Fruit fly (Drosophila melanogaster) whole organism, embryonic: Measurements from ENCODE around the gene Rim2.

Experiments
- BtbVII ChIP-seq: fragments of 200-800 bp; sonication (Bioruptor generic); optimal IDR thresholded peaks from 3 replicates; lab custom pipeline; 2017; ENCODE audit warnings: missing biosample characterization, mild to moderate bottlenecking, missing genetic modification characterization
- CG14965 ChIP-seq: fragments of 200-800 bp; sonication (Bioruptor generic); optimal IDR thresholded peaks from 2 replicates; lab custom pipeline; 2016; ENCODE audit warnings: missing biosample characterization, missing genetic modification characterization, borderline replicate concordance
- CG1647 ChIP-seq: fragments of 200-800 bp; sonication (Bioruptor generic); optimal IDR thresholded peaks from 3 replicates; lab custom pipeline; 2016; ENCODE audit warnings: missing biosample characterization, missing genetic modification characterization
- CG2712 ChIP-seq: fragments of 200-800 bp; optimal IDR thresholded peaks from 3 replicates; lab custom pipeline; 2019; ENCODE audit warnings: missing biosample characterization, mild to moderate bottlenecking, missing genetic modification characterization, moderate library complexity
- CG33213 ChIP-seq: fragments of 200-800 bp; sonication (Bioruptor generic); optimal IDR thresholded peaks from 3 replicates; lab custom pipeline; 2016; ENCODE audit warnings: missing biosample characterization, missing genetic modification characterization
- CG8478 ChIP-seq: fragments of >200 bp; optimal IDR thresholded peaks from 2 replicates; lab custom pipeline; 2018
- Gug ChIP-seq: fragments of 200-800 bp; sonication (Bioruptor generic); IDR thresholded peaks from 4 replicates; pipeline ENCODE4 v1.3.6; 2022; ENCODE audit warnings: missing biosample characterization, missing genetic modification characterization
- bigmax ChIP-seq: fragments of 200-800 bp; sonication (Bioruptor generic); optimal IDR thresholded peaks from 2 replicates; lab custom pipeline; 2018; ENCODE audit warnings: missing biosample characterization, mild to moderate bottlenecking, missing genetic modification characterization
- corto ChIP-seq: fragments of 200-800 bp; sonication (Bioruptor generic); optimal IDR thresholded peaks from 2 replicates; lab custom pipeline; 2016; ENCODE audit warnings: missing biosample characterization, mild to moderate bottlenecking, missing genetic modification characterization, moderate library complexity
- dimm ChIP-seq: fragments of 200-800 bp; sonication (Bioruptor generic); IDR thresholded peaks from 2 replicates; pipeline ENCODE4 v1.3.6; 2022; ENCODE audit warnings: missing biosample characterization, missing genetic modification characterization
- gsb-n ChIP-seq: fragments of 200-800 bp; sonication (Bioruptor generic); optimal IDR thresholded peaks from 3 replicates; lab custom pipeline; 2018; ENCODE audit warnings: missing biosample characterization, mild to moderate bottlenecking, missing genetic modification characterization
- sens-2 ChIP-seq: fragments of 200-800 bp; sonication (Bioruptor generic); IDR thresholded peaks from 2 replicates; pipeline ENCODE4 v1.3.6; 2022; ENCODE audit warnings: missing biosample characterization, missing genetic modification characterization
- usp ChIP-seq: fragments of >200 bp; optimal IDR thresholded peaks from 2 replicates; lab custom pipeline; 2017; ENCODE audit warnings: missing biosample characterization, missing genetic modification characterization

- no peak for TF ChIP-seq usp (GFP tag; lab: Kevin White, UChicago)
- TF ChIP-seq corto (GFP tag; lab: Kevin White, UChicago), result no peak
- TF ChIP-seq CG1647 (GFP tag; lab: Kevin White, UChicago), result no peak
- TF ChIP-seq CG33213 (GFP tag; lab: Kevin White, UChicago), result no peak
- TF ChIP-seq CG14965 (GFP tag; lab: Kevin White, UChicago), result no peak
- TF ChIP-seq gsb-n, result no peak
- no peak for TF ChIP-seq Gug
- no peak for TF ChIP-seq CG2712
- TF ChIP-seq bigmax (GFP tag; lab: Kevin White, UChicago), result no peak
- TF ChIP-seq dimm (GFP tag; lab: Robert Waterston, UW), result no peak
- TF ChIP-seq BtbVII (GFP tag; lab: Kevin White, UChicago), result no peak
- TF ChIP-seq sens-2 (GFP tag; lab: Robert Waterston, UW), result no peak
- no peak for TF ChIP-seq CG8478 (lab: Kevin White, UChicago)
These were observed 16.1 kb downstream of the Rim2 start for dm6 chr2L:1708110-1708509.
